Fruit fly (Drosophila melanogaster) whole organism, embryonic: ENCODE data around the gene CG7914.

Experiments used
- BEAF-32 ChIP-seq: fragments of 200-800 bp; sonication (Bioruptor generic); optimal IDR thresholded peaks from 3 replicates; lab custom pipeline; 2017; ENCODE audit warnings: missing biosample characterization, missing genetic modification characterization, mild to moderate bottlenecking, moderate library complexity, missing genetic modification reagents
- CG12659 ChIP-seq: fragments of 200-800 bp; sonication (Bioruptor generic); optimal IDR thresholded peaks from 3 replicates; lab custom pipeline; 2017; ENCODE audit warnings: mild to moderate bottlenecking, missing biosample characterization, missing genetic modification reagents, missing genetic modification characterization
- CG13287 ChIP-seq: fragments of 200-800 bp; sonication (Bioruptor generic); IDR thresholded peaks from 2 replicates; pipeline ENCODE4 v1.3.6; 2022; ENCODE audit warnings: missing biosample characterization, missing genetic modification characterization; ENCODE audit not compliant: partially characterized antibody
- CG13624 ChIP-seq: fragments of 200-800 bp; sonication (Bioruptor generic); optimal IDR thresholded peaks from 2 replicates; lab custom pipeline; 2016; ENCODE audit warnings: missing biosample characterization, missing genetic modification characterization
- CG14441 ChIP-seq: fragments of 200-800 bp; sonication (Bioruptor generic); IDR thresholded peaks from 2 replicates; pipeline ENCODE4 v1.3.6; 2022; ENCODE audit warnings: missing biosample characterization, missing genetic modification characterization
- CG14710 ChIP-seq: fragments of 200-800 bp; sonication (Bioruptor generic); optimal IDR thresholded peaks from 3 replicates; lab custom pipeline; 2019; ENCODE audit warnings: missing biosample characterization, mild to moderate bottlenecking, missing genetic modification characterization, moderate library complexity
- CG15514 ChIP-seq: fragments of 200-800 bp; sonication (Bioruptor generic); optimal IDR thresholded peaks from 3 replicates; lab custom pipeline; 2017; ENCODE audit warnings: missing biosample characterization, missing genetic modification characterization, mild to moderate bottlenecking, moderate library complexity, missing genetic modification reagents
- CG17328 ChIP-seq: fragments of 200-800 bp; sonication (Bioruptor generic); IDR thresholded peaks from 2 replicates; pipeline ENCODE4 v1.3.6; 2022; ENCODE audit warnings: missing biosample characterization, missing genetic modification characterization
- CG1832 ChIP-seq: fragments of 200-800 bp; sonication (Bioruptor generic); optimal IDR thresholded peaks from 2 replicates; lab custom pipeline; 2017; ENCODE audit warnings: missing biosample characterization, mild to moderate bottlenecking, missing genetic modification characterization, inconsistent platforms
- CG33213 ChIP-seq: fragments of 200-800 bp; sonication (Bioruptor generic); optimal IDR thresholded peaks from 3 replicates; lab custom pipeline; 2016; ENCODE audit warnings: missing biosample characterization, missing genetic modification characterization
- CG33557 ChIP-seq: fragments of 200-800 bp; sonication (Bioruptor generic); optimal IDR thresholded peaks from 2 replicates; lab custom pipeline; 2019; ENCODE audit warnings: missing biosample characterization, mild to moderate bottlenecking, missing genetic modification characterization, moderate library complexity
- CG4707 ChIP-seq: fragments of 200-800 bp; sonication (Bioruptor generic); optimal IDR thresholded peaks from 2 replicates; lab custom pipeline; 2018; ENCODE audit warnings: missing biosample characterization, mild to moderate bottlenecking, missing genetic modification characterization, moderate library complexity
- CG6272 ChIP-seq: fragments of 200-800 bp; sonication (Bioruptor generic); IDR thresholded peaks from 2 replicates; pipeline ENCODE4 v1.3.6; 2022; ENCODE audit warnings: missing biosample characterization, missing genetic modification characterization
- CG6654 ChIP-seq: fragments of 200-800 bp; sonication (Bioruptor generic); optimal IDR thresholded peaks from 2 replicates; lab custom pipeline; 2017; ENCODE audit warnings: missing biosample characterization, mild to moderate bottlenecking, missing genetic modification characterization
- CG7271 ChIP-seq: fragments of 200-800 bp; sonication (Bioruptor generic); optimal IDR thresholded peaks from 2 replicates; lab custom pipeline; 2018; ENCODE audit warnings: missing biosample characterization, mild to moderate bottlenecking, missing genetic modification characterization, moderate library complexity
- CG7928 ChIP-seq: fragments of 200-800 bp; sonication (Bioruptor generic); optimal IDR thresholded peaks from 2 replicates; lab custom pipeline; 2017; ENCODE audit warnings: missing biosample characterization, mild to moderate bottlenecking, missing genetic modification characterization
- CG7987 ChIP-seq: fragments of 200-800 bp; sonication (Bioruptor generic); optimal IDR thresholded peaks from 2 replicates; lab custom pipeline; 2018; ENCODE audit warnings: missing biosample characterization, mild to moderate bottlenecking, missing genetic modification characterization, moderate library complexity
- CG8765 ChIP-seq: fragments of 200-800 bp; sonication (Bioruptor generic); IDR thresholded peaks from 2 replicates; pipeline ENCODE4 v1.3.6; 2022; ENCODE audit warnings: missing biosample characterization, missing genetic modification characterization
- CTCF ChIP-seq: fragments of 200-800 bp; sonication (Bioruptor generic); optimal IDR thresholded peaks from 2 replicates; lab custom pipeline; 2017; ENCODE audit warnings: missing biosample characterization, mild to moderate bottlenecking, missing genetic modification characterization, moderate library complexity
- Chrac-16 ChIP-seq: fragments of 200-800 bp; sonication (Bioruptor generic); optimal IDR thresholded peaks from 3 replicates; lab custom pipeline; 2016; ENCODE audit warnings: missing biosample characterization, missing genetic modification characterization
- Dip3 ChIP-seq: fragments of 200-800 bp; sonication (Bioruptor generic); optimal IDR thresholded peaks from 3 replicates; lab custom pipeline; 2016; ENCODE audit warnings: missing biosample characterization, missing genetic modification characterization
- Doc3 ChIP-seq: fragments of 200-800 bp; sonication (Bioruptor generic); IDR thresholded peaks from 3 replicates; pipeline ENCODE4 v1.3.6; 2022; ENCODE audit warnings: missing biosample characterization, missing genetic modification characterization; ENCODE audit not compliant: partially characterized antibody
- Dp ChIP-seq: fragments of 200-800 bp; sonication (Bioruptor generic); optimal IDR thresholded peaks from 2 replicates; lab custom pipeline; 2018; ENCODE audit warnings: missing biosample characterization, mild to moderate bottlenecking, missing genetic modification characterization, moderate library complexity
- Dref ChIP-seq: fragments of 200-800 bp; sonication (Bioruptor generic); IDR thresholded peaks from 2 replicates; pipeline ENCODE4 v1.3.6; 2022; ENCODE audit warnings: missing biosample characterization, missing genetic modification characterization
- Hand ChIP-seq: fragments of 200-800 bp; sonication (Bioruptor generic); optimal IDR thresholded peaks from 2 replicates; lab custom pipeline; 2017; ENCODE audit warnings: mild to moderate bottlenecking, missing biosample characterization, missing genetic modification reagents, missing genetic modification characterization
- Hey ChIP-seq: fragments of 200-800 bp; sonication (Bioruptor generic); optimal IDR thresholded peaks from 3 replicates; lab custom pipeline; 2018; ENCODE audit warnings: missing biosample characterization, mild to moderate bottlenecking, missing genetic modification characterization
- MESR4 ChIP-seq: fragments of 200-800 bp; sonication (Bioruptor generic); optimal IDR thresholded peaks from 2 replicates; lab custom pipeline; 2018; ENCODE audit warnings: missing biosample characterization, mild to moderate bottlenecking, missing genetic modification characterization, moderate library complexity
- Myb ChIP-seq: fragments of 200-800 bp; sonication (Bioruptor generic); optimal IDR thresholded peaks from 2 replicates; lab custom pipeline; 2016; ENCODE audit warnings: missing biosample characterization, missing genetic modification characterization
- ato ChIP-seq: fragments of 200-800 bp; sonication (Bioruptor generic); IDR thresholded peaks from 2 replicates; pipeline ENCODE4 v1.3.6; 2022; ENCODE audit warnings: missing biosample characterization, missing genetic modification characterization; ENCODE audit not compliant: partially characterized antibody
- bab2 ChIP-seq: fragments of 200-800 bp; sonication (Bioruptor generic); optimal IDR thresholded peaks from 2 replicates; lab custom pipeline; 2016; ENCODE audit warnings: missing biosample characterization, missing genetic modification characterization
- bcd ChIP-seq: fragments of 200-800 bp; sonication (Bioruptor generic); optimal IDR thresholded peaks from 2 replicates; lab custom pipeline; 2017; ENCODE audit warnings: missing biosample characterization, mild to moderate bottlenecking, missing genetic modification characterization
- cad ChIP-seq: fragments of >200 bp; optimal IDR thresholded peaks from 2 replicates; lab custom pipeline; 2017; ENCODE audit warnings: missing biosample characterization, missing genetic modification characterization
- chif ChIP-seq, 2 experiments: fragments of 200-800 bp; sonication (Bioruptor generic); optimal IDR thresholded peaks; 3 replicates each; lab custom pipeline; 2016; ENCODE audit warnings: missing biosample characterization in 2 of 2, missing genetic modification characterization in 2 of 2
- chinmo ChIP-seq: fragments of 200-800 bp; sonication (Bioruptor generic); IDR thresholded peaks from 4 replicates; pipeline ENCODE4 v1.3.6; 2022; ENCODE audit warnings: missing biosample characterization, missing genetic modification characterization; ENCODE audit not compliant: partially characterized antibody
- dan ChIP-seq: fragments of 200-800 bp; sonication (Bioruptor generic); IDR thresholded peaks from 2 replicates; pipeline ENCODE4 v1.3.6; 2022; ENCODE audit warnings: missing biosample characterization, missing genetic modification characterization
- dm ChIP-seq: fragments of 200-800 bp; sonication (Bioruptor generic); optimal IDR thresholded peaks from 3 replicates; lab custom pipeline; 2016; ENCODE audit warnings: missing biosample characterization, missing genetic modification characterization
- gem ChIP-seq: fragments of 200-800 bp; sonication (Bioruptor generic); optimal IDR thresholded peaks from 2 replicates; lab custom pipeline; 2019; ENCODE audit warnings: missing biosample characterization, mild to moderate bottlenecking, missing genetic modification characterization, moderate library complexity
- gsb-n ChIP-seq: fragments of 200-800 bp; sonication (Bioruptor generic); optimal IDR thresholded peaks from 3 replicates; lab custom pipeline; 2018; ENCODE audit warnings: missing biosample characterization, mild to moderate bottlenecking, missing genetic modification characterization
- inv ChIP-seq: fragments of 200-800 bp; sonication (Bioruptor generic); IDR thresholded peaks from 2 replicates; pipeline ENCODE4 v1.3.6; 2022; ENCODE audit warnings: missing biosample characterization, missing genetic modification characterization; ENCODE audit not compliant: partially characterized antibody
- jigr1 ChIP-seq: fragments of 200-800 bp; sonication (Bioruptor generic); IDR thresholded peaks from 3 replicates; pipeline ENCODE4 v1.3.6; 2022; ENCODE audit warnings: missing biosample characterization, missing genetic modification characterization
- pb ChIP-seq: fragments of 200-800 bp; sonication (Bioruptor generic); optimal IDR thresholded peaks from 3 replicates; lab custom pipeline; 2016; ENCODE audit warnings: missing biosample characterization, missing genetic modification characterization
- prd ChIP-seq, 3 experiments: fragments of >200 bp in 2 of 3; fragments of 200-800 bp in 1 of 3; sonication (Bioruptor generic) in 1 of 3; optimal IDR thresholded peaks in 2 of 3; IDR thresholded peaks in 1 of 3; 2 replicates in 2 of 3; 3 replicates in 1 of 3; pipeline versions ENCODE4 v1.3.6 to Lab custom; 2017 to 2022; ENCODE audit warnings: missing biosample characterization in 1 of 3, missing genetic modification characterization in 1 of 3
- pum ChIP-seq: fragments of 200-800 bp; sonication (Bioruptor generic); optimal IDR thresholded peaks from 2 replicates; lab custom pipeline; 2016; ENCODE audit warnings: missing biosample characterization, missing genetic modification characterization
- sc ChIP-seq, 3 experiments: fragments of >200 bp in 2 of 3; fragments of 200-800 bp in 1 of 3; sonication (Bioruptor generic) in 1 of 3; optimal IDR thresholded peaks; 2 replicates in 2 of 3; 3 replicates in 1 of 3; lab custom pipeline; 2017; ENCODE audit warnings: mild to moderate bottlenecking in 1 of 3, missing biosample characterization in 1 of 3, missing genetic modification characterization in 1 of 3, missing genetic modification reagents in 1 of 3
- slou ChIP-seq: fragments of 200-800 bp; sonication (Bioruptor generic); optimal IDR thresholded peaks from 3 replicates; lab custom pipeline; 2016; ENCODE audit warnings: missing biosample characterization, missing genetic modification characterization
- sqz ChIP-seq: fragments of 200-800 bp; sonication (Bioruptor generic); optimal IDR thresholded peaks from 3 replicates; lab custom pipeline; 2018; ENCODE audit warnings: missing biosample characterization, mild to moderate bottlenecking, missing genetic modification characterization
- ssp ChIP-seq: fragments of 200-800 bp; sonication (Bioruptor generic); IDR thresholded peaks from 2 replicates; pipeline ENCODE4 v1.3.6; 2022; ENCODE audit warnings: missing biosample characterization, missing genetic modification characterization
- tll ChIP-seq, 2 experiments: fragments of 200-800 bp in 1 of 2; fragments of >200 bp in 1 of 2; sonication (Bioruptor generic) in 1 of 2; optimal IDR thresholded peaks; 2 replicates each; lab custom pipeline; 2017 to 2019; ENCODE audit warnings: missing biosample characterization in 2 of 2, missing genetic modification characterization in 2 of 2, mild to moderate bottlenecking in 1 of 2, moderate library complexity in 1 of 2

Gene CG7914

dm6 chrX:19208014-19208413 lies 14.8 kb upstream of the CG7914 start, which contains the start of gene Ulp1 (continued):
- TF ChIP-seq Doc3 (GFP tag; lab: Robert Waterston, UW) (no peak), pum (no peak), CG6654 (no peak), prd (optimal IDR thresholded peaks at IDR 0.05; lab: Kevin White, UChicago) (no peak), prd (GFP tag; IDR thresholded peaks at IDR 0.05; lab: Robert Waterston, UW) (peak; percentile 15; the same call in 1 of the 3 replicates), CG14441 (GFP tag; lab: Robert Waterston, UW) (no peak), gsb-n (tag; lab: Kevin White, UChicago) (no peak), CG8765 (GFP tag; lab: Robert Waterston, UW) (no peak), sc (optimal IDR thresholded peaks at IDR 0.05; lab: Kevin White, UChicago) (no peak), sc (GFP tag; optimal IDR thresholded peaks at IDR 0.05; lab: Kevin White, UChicago) (no peak), CG4707 (GFP tag; lab: Kevin White, UChicago) (no peak), ssp (GFP tag; lab: Robert Waterston, UW) (peak; percentile 42; the same call in 1 of the 2 replicates), CG7928 (GFP tag; lab: Kevin White, UChicago) (no peak), slou (GFP tag; lab: Kevin White, UChicago) (peak; percentile 35), Dref (GFP tag; lab: Robert Waterston, UW) (peak; percentile 83), CG13624 (GFP tag; lab: Kevin White, UChicago) (peak; percentile 43), bcd (GFP tag; lab: Kevin White, UChicago) (peak; percentile 30), tll (GFP tag; optimal IDR thresholded peaks at IDR 0.05; lab: Kevin White, UChicago) (no peak), CG17328 (no peak), Chrac-16 (peak; percentile 8)

- TF ChIP-seq pb (GFP tag; lab: Kevin White, UChicago) (no peak), CTCF (GFP tag; lab: Kevin White, UChicago) (peak; percentile 7), Dref (GFP tag; lab: Robert Waterston, UW) (peak; percentile 44), dan (GFP tag; lab: Robert Waterston, UW) (no peak), sqz (GFP tag; lab: Kevin White, UChicago) (no peak), inv (GFP tag; lab: Robert Waterston, UW) (0 out of 2 replicates have a peak, but pooled peaks have one; percentile 13), CG12659 (GFP tag; lab: Kevin White, UChicago) (peak; percentile 27), chif (GFP tag; optimal IDR thresholded peaks at IDR 0.05; lab: Kevin White, UChicago) (no peak), ato (GFP tag; lab: Robert Waterston, UW) (peak; percentile 38; the same call in 1 of the 2 replicates), CG13287 (GFP tag; lab: Robert Waterston, UW) (peak; percentile 65), Myb (GFP tag; lab: Kevin White, UChicago) (peak; percentile 78), CG33557 (GFP tag; lab: Kevin White, UChicago) (no peak), CG14710 (tag; lab: Kevin White, UChicago) (peak; percentile 34), bcd (GFP tag; lab: Kevin White, UChicago) (peak; percentile 16), MESR4 (GFP tag; lab: Kevin White, UChicago) (peak; percentile 2), Dp (peak; percentile 53), CG7987 (no peak), dm (GFP tag; lab: Kevin White, UChicago) (no peak), Dip3 (no peak), CG6272 (no peak), CG7271 (tag; lab: Kevin White, UChicago) (no peak), CG1832 (GFP tag; lab: Kevin White, UChicago) (no peak), chinmo (GFP tag; lab: Robert Waterston, UW) (0 out of 4 replicates have a peak, but pooled peaks have one; percentile 29), CG33213 (peak; percentile 4), Hand (GFP tag; lab: Kevin White, UChicago) (no peak), jigr1 (GFP tag; lab: Robert Waterston, UW) (no peak), Hey (no peak), cad (GFP tag; lab: Kevin White, UChicago) (no peak), CG15514 (peak; percentile 56), bab2 (no peak), BEAF-32 (GFP tag; lab: Kevin White, UChicago) (peak; percentile 30), gem (tag; lab: Kevin White, UChicago) (no peak), pum (no peak)
Measured at dm6 chrX:19201630-19202029, 8.4 kb upstream of the CG7914 start, which contains the start of gene CG7990. TSS of gene CG7990 (minus strand) at chrX:19201979.
